Fruit fly (Drosophila melanogaster): ENCODE results near the gene Inx5.

dm6 chrX:19183121-19183520 is 12.4 kb upstream of the Inx5 start, which contains the start of gene CG33253:
- no peak for TF ChIP-seq CG10669 (GFP tag; optimal IDR thresholded peaks at IDR 0.05)
- TF ChIP-seq CG15336 (GFP tag; IDR thresholded peaks at IDR 0.05), result no peak
